Worm (Caenorhabditis elegans) whole organism, early embryonic: ENCODE results near the gene gst-19.
"Not testable (repeated sequence)": the region's sequence is repeated elsewhere in the genome, so short reads cannot be mapped to it uniquely, and the experiment has no call there.

Experiments used
- B0310.2 ChIP-seq: sonication (generic microtip); optimal IDR thresholded peaks from 2 replicates; lab custom pipeline; 2016; ENCODE audit warnings: mild to moderate bottlenecking, missing genetic modification characterization, missing compliant biosample characterization
- F13C5.2 ChIP-seq: sonication (generic microtip); optimal IDR thresholded peaks from 2 replicates; lab custom pipeline; 2017; ENCODE audit warnings: mild to moderate bottlenecking, missing genetic modification characterization, inconsistent platforms, missing compliant biosample characterization
- ama-1 ChIP-seq: fragments of 150-350 bp; optimal IDR thresholded peaks from 2 replicates; lab custom pipeline; 2014
- ceh-13 ChIP-seq: fragments of 200-800 bp; sonication (Bioruptor generic); optimal IDR thresholded peaks from 2 replicates; lab custom pipeline; 2018; ENCODE audit warnings: mild to moderate bottlenecking, missing genetic modification characterization, missing compliant biosample characterization
- ets-7 ChIP-seq: sonication (generic microtip); optimal IDR thresholded peaks from 2 replicates; lab custom pipeline; 2016; ENCODE audit warnings: missing genotype, missing genetic modification characterization, missing compliant biosample characterization
- flt-1 ChIP-seq: fragments of 200-800 bp; sonication (Bioruptor generic); IDR thresholded peaks from 2 replicates; pipeline ENCODE4 v1.3.6; 2022; ENCODE audit warnings: missing genetic modification characterization, missing compliant biosample characterization
- hmbx-1 ChIP-seq: sonication (generic microtip); optimal IDR thresholded peaks from 2 replicates; lab custom pipeline; 2016; ENCODE audit warnings: mild to moderate bottlenecking, missing genetic modification characterization, missing compliant biosample characterization
- hmg-4 ChIP-seq: fragments of 200-800 bp; sonication (Bioruptor generic); optimal IDR thresholded peaks from 2 replicates; lab custom pipeline; 2018; ENCODE audit warnings: mild to moderate bottlenecking, missing genetic modification characterization, missing compliant biosample characterization
- pes-1 ChIP-seq: fragments of 200-800 bp; sonication (Bioruptor generic); IDR thresholded peaks from 2 replicates; pipeline ENCODE4 v1.3.6; 2022; ENCODE audit warnings: missing genetic modification reagents, missing genetic modification characterization, missing compliant biosample characterization
- scrt-1 ChIP-seq: fragments of 200-800 bp; sonication (Bioruptor generic); IDR thresholded peaks from 2 replicates; pipeline ENCODE4 v1.3.6; 2022; ENCODE audit warnings: missing genetic modification characterization, missing compliant biosample characterization
- sea-1 ChIP-seq: fragments of 200-800 bp; sonication (Bioruptor generic); conservative IDR thresholded peaks from 2 replicates; pipeline ENCODE4 v1.3.6; 2022; ENCODE audit warnings: missing genetic modification characterization, missing compliant biosample characterization
- tbx-11 ChIP-seq: fragments of 200-800 bp; sonication (Bioruptor generic); IDR thresholded peaks from 2 replicates; pipeline ENCODE4 v1.3.6; 2022; ENCODE audit warnings: missing genetic modification characterization, missing compliant biosample characterization
- tbx-37 ChIP-seq: fragments of 200-800 bp; sonication (Bioruptor generic); conservative IDR thresholded peaks from 2 replicates; pipeline ENCODE4 v1.3.6; 2022; ENCODE audit warnings: missing genetic modification reagents, missing genetic modification characterization, missing compliant biosample characterization
- tra-4 ChIP-seq: sonication (generic microtip); optimal IDR thresholded peaks from 2 replicates; lab custom pipeline; 2017; ENCODE audit warnings: missing genetic modification characterization, missing compliant biosample characterization

- not testable (repeated sequence) for TF ChIP-seq hmbx-1; ama-1 (lab: Kevin White, UChicago); tra-4; tbx-37; F13C5.2 (tag; lab: Kevin White, UChicago); flt-1; pes-1 (GFP tag; lab: Robert Waterston, UW); ceh-13 (GFP tag; lab: Kevin White, UChicago); sea-1 (GFP tag; lab: Robert Waterston, UW); ets-7; scrt-1 (GFP tag; lab: Robert Waterston, UW); tbx-11 (GFP tag; lab: Robert Waterston, UW); B0310.2 (tag; lab: Kevin White, UChicago); hmg-4 (GFP tag; lab: Kevin White, UChicago)
Measured at ce11 chrII:13654723-13655122, 27.8 kb upstream of the gst-19 start, which contains the start of gene C31C9.9.
